Worm (Caenorhabditis elegans) whole organism, L1 larva: ENCODE results near the gene F49E10.4.

Experiments
- ceh-82 ChIP-seq, 3 experiments: fragments of 150-350 bp in 1 of 3; sonication (generic microtip) in 2 of 3; optimal IDR thresholded peaks; 2 replicates each; lab custom pipeline; 2014 to 2017; ENCODE audit warnings: missing biosample characterization in 3 of 3, missing genetic modification characterization in 3 of 3
- dpl-1 ChIP-seq, 3 experiments: fragments of 150-350 bp in 2 of 3; sonication (generic microtip) in 1 of 3; optimal IDR thresholded peaks; 2 replicates each; lab custom pipeline; 2014 to 2017; ENCODE audit warnings: missing biosample characterization in 3 of 3, missing genetic modification characterization in 3 of 3, missing genetic modification reagents in 3 of 3
- fos-1 ChIP-seq: fragments of 150-350 bp; optimal IDR thresholded peaks from 2 replicates; lab custom pipeline; 2014; ENCODE audit warnings: missing biosample characterization, missing genetic modification characterization
- lsy-2 ChIP-seq, 2 experiments: fragments of 150-350 bp; optimal IDR thresholded peaks; 2 replicates each; lab custom pipeline; 2014; ENCODE audit warnings: missing biosample characterization in 2 of 2, missing genetic modification characterization in 2 of 2
- nhr-12 ChIP-seq: sonication (generic microtip); optimal IDR thresholded peaks from 2 replicates; lab custom pipeline; 2017; ENCODE audit warnings: missing biosample characterization, missing genetic modification characterization
- nhr-237 ChIP-seq: fragments of 150-350 bp; optimal IDR thresholded peaks from 2 replicates; lab custom pipeline; 2014; ENCODE audit warnings: missing biosample characterization, missing genetic modification characterization
- pax-3 ChIP-seq: fragments of 200-800 bp; sonication (Bioruptor generic); optimal IDR thresholded peaks from 2 replicates; lab custom pipeline; 2018; ENCODE audit warnings: mild to moderate bottlenecking, missing genetic modification characterization, moderate library complexity, missing compliant biosample characterization
- pqm-1 ChIP-seq: sonication (generic microtip); optimal IDR thresholded peaks from 3 replicates; lab custom pipeline; 2017; ENCODE audit warnings: missing biosample characterization, missing genetic modification characterization
- tbx-2 ChIP-seq: sonication (generic microtip); optimal IDR thresholded peaks from 2 replicates; lab custom pipeline; 2016; ENCODE audit warnings: missing genetic modification characterization, missing compliant biosample characterization
- unc-62 ChIP-seq: fragments of 150-350 bp; optimal IDR thresholded peaks from 2 replicates; lab custom pipeline; 2014; ENCODE audit warnings: missing biosample characterization, missing genetic modification reagents, missing genetic modification characterization
- xbp-1 ChIP-seq: sonication (generic microtip); optimal IDR thresholded peaks from 2 replicates; lab custom pipeline; 2016; ENCODE audit warnings: missing genetic modification characterization, missing compliant biosample characterization
- ztf-11 ChIP-seq, 2 experiments: sonication (generic microtip); optimal IDR thresholded peaks; 2 replicates each; lab custom pipeline; 2016 to 2017; ENCODE audit warnings: missing genetic modification characterization in 2 of 2, missing biosample characterization in 1 of 2, missing compliant biosample characterization in 1 of 2

DNA sequence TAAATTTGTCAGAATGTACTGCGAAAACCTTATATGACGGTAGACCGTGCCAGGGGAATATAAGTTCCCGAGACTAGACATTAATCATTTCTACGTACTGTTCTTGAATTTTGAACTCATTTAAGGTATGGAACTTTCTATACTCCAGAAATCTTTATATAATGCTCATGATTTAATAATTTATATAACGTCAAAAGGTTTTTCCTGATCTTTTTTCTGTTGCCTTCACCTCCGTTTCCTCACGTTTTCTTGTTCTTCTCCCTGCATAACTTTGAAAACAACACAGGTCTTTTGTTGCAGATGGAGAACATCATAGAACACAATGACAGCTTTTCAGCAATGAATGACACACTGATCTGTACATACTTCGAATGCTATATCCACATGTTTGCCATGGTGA lies 55.2 kb downstream of the F49E10.4 start, which contains the start of gene egl-6:
- TF ChIP-seq lsy-2 (tag; optimal IDR thresholded peaks at IDR 0.05; lab: Kevin White, UChicago) (no peak), pax-3 (tag; lab: Kevin White, UChicago) (no peak), xbp-1 (tag; lab: Kevin White, UChicago) (no peak), ztf-11 (tag; optimal IDR thresholded peaks at IDR 0.05; lab: Kevin White, UChicago) (no peak), pqm-1 (tag; lab: Kevin White, UChicago) (no peak), nhr-237 (no peak), dpl-1 (GFP tag; optimal IDR thresholded peaks at IDR 0.05; lab: Kevin White, UChicago) (no peak), nhr-12 (no peak), unc-62 (no peak), fos-1 (tag; lab: Kevin White, UChicago) (no peak), ceh-82 (tag; optimal IDR thresholded peaks at IDR 0.05; lab: Kevin White, UChicago) (no peak), tbx-2 (tag; lab: Kevin White, UChicago) (no peak)
